Worm (Caenorhabditis elegans) whole organism, midembryonic: Measurements from ENCODE around the gene paf-2.
"Not testable (repeated sequence)": the region's sequence is repeated elsewhere in the genome, so short reads cannot be mapped to it uniquely, and the experiment has no call there.

Experiments used
- T22C8.4 ChIP-seq: fragments of 200-800 bp; sonication (Bioruptor generic); IDR thresholded peaks from 2 replicates; pipeline ENCODE4 v1.3.6; 2022; ENCODE audit warnings: missing genetic modification characterization, missing compliant biosample characterization
- cog-1 ChIP-seq: sonication (generic microtip); optimal IDR thresholded peaks from 2 replicates; lab custom pipeline; 2016; ENCODE audit warnings: missing genetic modification characterization, missing compliant biosample characterization
- flt-1 ChIP-seq: fragments of 200-800 bp; sonication (Bioruptor generic); IDR thresholded peaks from 2 replicates; pipeline ENCODE4 v1.3.6; 2022; ENCODE audit warnings: missing genetic modification characterization, missing compliant biosample characterization
- klf-2 ChIP-seq: fragments of 200-800 bp; sonication (Bioruptor generic); conservative IDR thresholded peaks from 2 replicates; pipeline ENCODE4 v1.3.6; 2022; ENCODE audit warnings: missing genetic modification reagents, missing genetic modification characterization, missing compliant biosample characterization
- med-1 ChIP-seq: sonication (generic microtip); optimal IDR thresholded peaks from 2 replicates; lab custom pipeline; 2017; ENCODE audit warnings: missing genetic modification characterization, mild to moderate bottlenecking, missing compliant biosample characterization, antibody characterized with exemption, missing genetic modification reagents; ENCODE audit not compliant: insufficient read depth
- ref-1 ChIP-seq: fragments of 200-800 bp; sonication (Bioruptor generic); conservative IDR thresholded peaks from 2 replicates; pipeline ENCODE4 v1.3.6; 2022; ENCODE audit warnings: missing genetic modification reagents, missing genetic modification characterization, missing compliant biosample characterization
- tab-1 ChIP-seq: fragments of 200-800 bp; sonication (Bioruptor generic); IDR thresholded peaks from 2 replicates; pipeline ENCODE4 v1.3.6; 2022; ENCODE audit warnings: missing genetic modification characterization, missing compliant biosample characterization
- ztf-23 ChIP-seq: fragments of 200-800 bp; sonication (Bioruptor generic); IDR thresholded peaks from 2 replicates; pipeline ENCODE4 v1.3.6; 2022; ENCODE audit warnings: missing genetic modification reagents, missing genetic modification characterization, missing compliant biosample characterization
- ztf-29 ChIP-seq: fragments of 200-800 bp; sonication (Bioruptor generic); IDR thresholded peaks from 2 replicates; pipeline ENCODE4 v1.3.6; 2022; ENCODE audit warnings: missing genetic modification reagents, missing genetic modification characterization, missing compliant biosample characterization

paf-2 gene

ce11 chrX:4297452-4297851 is at the start of gene paf-2:
TSS of gene paf-2 (minus strand) at chrX:4297741.
- TF ChIP-seq ztf-29 (GFP tag; lab: Robert Waterston, UW) (no peak), cog-1 (tag; lab: Kevin White, UChicago) (no peak), T22C8.4 (no peak), ref-1 (GFP tag; lab: Robert Waterston, UW) (no peak), klf-2 (GFP tag; lab: Robert Waterston, UW) (no peak), med-1 (no peak), flt-1 (no peak), ztf-23 (GFP tag; lab: Robert Waterston, UW) (no peak), tab-1 (GFP tag; lab: Robert Waterston, UW) (no peak)

- no peak for TF ChIP-seq flt-1
- TF ChIP-seq ref-1 (GFP tag; lab: Robert Waterston, UW), result no peak
- TF ChIP-seq med-1, result no peak
- no peak for TF ChIP-seq tab-1 (GFP tag; lab: Robert Waterston, UW)
- TF ChIP-seq ztf-29 (GFP tag; lab: Robert Waterston, UW), result no peak
- no peak for TF ChIP-seq ztf-23 (GFP tag; lab: Robert Waterston, UW)
- no peak for TF ChIP-seq klf-2 (GFP tag; lab: Robert Waterston, UW)
- no peak for TF ChIP-seq cog-1 (tag; lab: Kevin White, UChicago)
- TF ChIP-seq T22C8.4, result no peak
Observed at ce11 chrX:4343915-4344314, 46.4 kb upstream of the paf-2 start, which contains the start of gene F14H12.3. TSS of gene F14H12.3 (plus strand) at chrX:4344215.

- TF ChIP-seq ztf-29 (GFP tag; lab: Robert Waterston, UW), result no peak
- no peak for TF ChIP-seq klf-2 (GFP tag; lab: Robert Waterston, UW)
- TF ChIP-seq T22C8.4, result no peak
- no peak for TF ChIP-seq ref-1 (GFP tag; lab: Robert Waterston, UW)
Observed at ce11 chrX:4342730-4343129, 45.2 kb upstream of the paf-2 start.

- not testable (repeated sequence) for TF ChIP-seq ref-1 (GFP tag; lab: Robert Waterston, UW); med-1; flt-1
Observed at ce11 chrX:4339332-4339731, 41.8 kb upstream of the paf-2 start, which contains the start of gene cst-1. TSS of gene cst-1 (plus strand) at chrX:4339632.

- not testable (repeated sequence) for TF ChIP-seq ztf-29 (GFP tag; lab: Robert Waterston, UW); ref-1 (GFP tag; lab: Robert Waterston, UW); cog-1 (tag; lab: Kevin White, UChicago)
Observed at ce11 chrX:4335950-4336349, 38.4 kb upstream of the paf-2 start, which contains the start of gene cst-2. TSS of gene cst-2 (minus strand) at chrX:4336050.

ce11 chrX:4332305-4332704 is 34.8 kb upstream of the paf-2 start, which contains the start of gene C24A8.6:
TSS of gene C24A8.6 (minus strand) at chrX:4332405.
- not testable (repeated sequence) for TF ChIP-seq med-1, T22C8.4, flt-1

ce11 chrX:4328816-4329215 is 31.3 kb upstream of the paf-2 start, which contains the start of gene C24A8.5:
TSS of gene C24A8.5 (minus strand) at chrX:4328916.
- TF ChIP-seq ref-1 (GFP tag; lab: Robert Waterston, UW) (no peak), klf-2 (GFP tag; lab: Robert Waterston, UW) (no peak), cog-1 (tag; lab: Kevin White, UChicago) (no peak), tab-1 (GFP tag; lab: Robert Waterston, UW) (no peak), flt-1 (no peak), ztf-23 (GFP tag; lab: Robert Waterston, UW) (no peak), med-1 (no peak), T22C8.4 (no peak), ztf-29 (GFP tag; lab: Robert Waterston, UW) (no peak)

- TF ChIP-seq tab-1 (GFP tag; lab: Robert Waterston, UW), result no peak
- no peak for TF ChIP-seq ref-1 (GFP tag; lab: Robert Waterston, UW)
- no peak for TF ChIP-seq klf-2 (GFP tag; lab: Robert Waterston, UW)
- no peak for TF ChIP-seq cog-1 (tag; lab: Kevin White, UChicago)
- TF ChIP-seq ztf-29 (GFP tag; lab: Robert Waterston, UW), result no peak
- TF ChIP-seq ztf-23 (GFP tag; lab: Robert Waterston, UW), result no peak
- no peak for TF ChIP-seq med-1
- TF ChIP-seq flt-1, result no peak
Observed at ce11 chrX:4322847-4323455, 25.4 kb upstream of the paf-2 start.

ce11 chrX:4320563-4320962 is 23.0 kb upstream of the paf-2 start, which contains the start of gene dop-6:
TSS of gene dop-6 (plus strand) at chrX:4320863.
- no peak for TF ChIP-seq cog-1 (tag; lab: Kevin White, UChicago)
- TF ChIP-seq T22C8.4, result no peak
- no peak for TF ChIP-seq klf-2 (GFP tag; lab: Robert Waterston, UW)
- TF ChIP-seq flt-1, result no peak
- no peak for TF ChIP-seq med-1
- no peak for TF ChIP-seq tab-1 (GFP tag; lab: Robert Waterston, UW)
- no peak for TF ChIP-seq ztf-23 (GFP tag; lab: Robert Waterston, UW)
- TF ChIP-seq ref-1 (GFP tag; lab: Robert Waterston, UW), result no peak

- no peak for TF ChIP-seq flt-1
- no peak for TF ChIP-seq tab-1 (GFP tag; lab: Robert Waterston, UW)
- TF ChIP-seq cog-1 (tag; lab: Kevin White, UChicago), result no peak
- no peak for TF ChIP-seq T22C8.4
- no peak for TF ChIP-seq ztf-29 (GFP tag; lab: Robert Waterston, UW)
- TF ChIP-seq ztf-23 (GFP tag; lab: Robert Waterston, UW), result no peak
- no peak for TF ChIP-seq klf-2 (GFP tag; lab: Robert Waterston, UW)
- no peak for TF ChIP-seq ref-1 (GFP tag; lab: Robert Waterston, UW)
- TF ChIP-seq med-1, result no peak
Observed at ce11 chrX:4317095-4317494, 19.6 kb upstream of the paf-2 start.
